Worm (Caenorhabditis elegans): Measurements from ENCODE around the gene K01D12.20.

K01D12.20 gene

ce11 chrV:12433717-12434116 is 33.1 kb upstream of the K01D12.20 start, which contains the start of gene srh-25:
Gene srh-25 (minus strand): TSS chrV:12433817.
- TF ChIP-seq npax-4 (tag; optimal IDR thresholded peaks at IDR 0.05) (no peak), hlh-6 (tag; optimal IDR thresholded peaks at IDR 0.05) (no peak), tbx-7 (tag; optimal IDR thresholded peaks at IDR 0.05) (no peak), dve-1 (tag; optimal IDR thresholded peaks at IDR 0.05) (no peak)

ce11 chrV:12433105-12433504 is 32.5 kb upstream of the K01D12.20 start:
- TF ChIP-seq lin-11 (tag; optimal IDR thresholded peaks at IDR 0.05) (no peak), hlh-8 (tag; optimal IDR thresholded peaks at IDR 0.05) (no peak), hlh-30 (tag; optimal IDR thresholded peaks at IDR 0.05; ENCODE audit: insufficient read depth) (no peak), hlh-15 (tag; optimal IDR thresholded peaks at IDR 0.05) (no peak), pag-3 (tag; optimal IDR thresholded peaks at IDR 0.05; ENCODE audit: borderline replicate concordance) (no peak), sox-2 (GFP tag; IDR thresholded peaks at IDR 0.05) (no peak)

DNA sequence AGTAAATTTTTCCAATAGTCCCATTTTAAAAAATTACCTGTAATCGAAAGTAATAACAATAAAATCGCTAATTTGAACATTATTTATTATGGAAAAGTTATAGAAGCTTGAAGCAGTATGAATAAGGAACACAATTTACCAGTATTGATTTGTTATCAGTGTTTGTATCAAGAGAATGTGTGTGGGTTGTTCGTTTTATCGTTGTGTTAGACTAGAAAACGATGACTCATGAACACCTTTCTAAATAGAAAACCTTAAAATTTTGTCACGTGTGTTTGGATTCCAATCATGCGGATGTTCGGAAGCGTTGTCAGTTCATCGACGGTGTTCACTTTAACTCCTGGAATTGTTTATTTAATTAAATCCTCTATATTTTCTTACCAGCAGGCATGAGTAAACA is 31.5 kb upstream of the K01D12.20 start, which contains the start of gene C54D10.13:
Gene C54D10.13, minus strand, starts transcription at position 179 of the 400 bp plus-strand sequence.
- TF ChIP-seq elt-4 (tag; optimal IDR thresholded peaks at IDR 0.05) = no peak
- TF ChIP-seq madf-2 (tag; optimal IDR thresholded peaks at IDR 0.05) = no peak
- no peak for TF ChIP-seq tbx-7 (tag; optimal IDR thresholded peaks at IDR 0.05)
- no peak for TF ChIP-seq pax-1 (tag; optimal IDR thresholded peaks at IDR 0.05)
- TF ChIP-seq unc-86 (tag; optimal IDR thresholded peaks at IDR 0.05) = no peak
- TF ChIP-seq pros-1 (tag; optimal IDR thresholded peaks at IDR 0.05) = no peak
- TF ChIP-seq nhr-11 (tag; optimal IDR thresholded peaks at IDR 0.05) = no peak
- no peak for TF ChIP-seq pha-2 (tag; optimal IDR thresholded peaks at IDR 0.05)
- no peak for TF ChIP-seq ceh-18 (tag; optimal IDR thresholded peaks at IDR 0.05)
- TF ChIP-seq K02D7.2 (tag; optimal IDR thresholded peaks at IDR 0.05) = no peak
- no peak for TF ChIP-seq ceh-34 (tag; optimal IDR thresholded peaks at IDR 0.05)
- no peak for TF ChIP-seq F13H6.1 (tag; optimal IDR thresholded peaks at IDR 0.05)
- TF ChIP-seq Y22D7AL.16 (tag; optimal IDR thresholded peaks at IDR 0.05) = no peak
- no peak for TF ChIP-seq ceh-14 (tag; optimal IDR thresholded peaks at IDR 0.05)
- TF ChIP-seq sox-4 (tag; optimal IDR thresholded peaks at IDR 0.05) = no peak

DNA sequence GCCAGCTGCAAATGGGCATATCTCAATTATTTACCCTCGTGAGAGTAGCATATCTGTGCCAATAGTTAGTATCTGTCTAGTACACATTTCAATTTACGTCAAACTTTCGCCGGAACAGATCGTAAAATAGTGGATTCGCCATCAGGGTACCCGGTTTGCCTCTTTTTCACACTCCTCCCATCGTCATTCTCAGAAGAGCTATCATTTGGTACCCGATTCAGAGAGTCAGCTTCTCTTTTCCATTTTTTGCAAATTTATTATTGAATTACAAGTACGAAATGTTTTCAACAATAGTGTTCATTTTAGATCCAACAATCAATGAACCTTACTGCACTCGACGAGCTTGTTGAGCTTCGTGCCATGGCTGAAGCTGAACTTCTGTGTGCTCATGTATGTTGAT is 28.4 kb upstream of the K01D12.20 start, which contains the start of gene C54D10.5:
Gene C54D10.5, plus strand, starts transcription at position 301 of the 400 bp plus-strand sequence.
- TF ChIP-seq unc-55 (GFP tag; optimal IDR thresholded peaks at IDR 0.05) (no peak), ceh-24 (tag; optimal IDR thresholded peaks at IDR 0.05) (no peak), ztf-16 (tag; optimal IDR thresholded peaks at IDR 0.05) (no peak), C08G9.2 (tag; optimal IDR thresholded peaks at IDR 0.05) (no peak), hlh-6 (tag; optimal IDR thresholded peaks at IDR 0.05) (no peak), C38D4.7 (GFP tag; optimal IDR thresholded peaks at IDR 0.05) (no peak), lin-11 (tag; optimal IDR thresholded peaks at IDR 0.05) (no peak), ceh-2 (tag; optimal IDR thresholded peaks at IDR 0.05) (no peak), eyg-1 (tag; optimal IDR thresholded peaks at IDR 0.05) (no peak)

ce11 chrV:12427826-12428225 is 27.2 kb upstream of the K01D12.20 start:
- TF ChIP-seq pha-4 (tag; optimal IDR thresholded peaks at IDR 0.05) = no peak
- no peak for TF ChIP-seq unc-42 (tag; optimal IDR thresholded peaks at IDR 0.05)
- TF ChIP-seq Y22D7AL.16 (tag; optimal IDR thresholded peaks at IDR 0.05) = no peak
- TF ChIP-seq sdc-2 (tag; optimal IDR thresholded peaks at IDR 0.05) = no peak
- TF ChIP-seq rnt-1 (tag; optimal IDR thresholded peaks at IDR 0.05) = no peak
- no peak for TF ChIP-seq C38D4.7 (GFP tag; optimal IDR thresholded peaks at IDR 0.05)
- TF ChIP-seq unc-55 (GFP tag; optimal IDR thresholded peaks at IDR 0.05) = no peak
- no peak for TF ChIP-seq ceh-24 (tag; optimal IDR thresholded peaks at IDR 0.05)
- no peak for TF ChIP-seq sox-4 (tag; optimal IDR thresholded peaks at IDR 0.05)
- TF ChIP-seq eyg-1 (tag; optimal IDR thresholded peaks at IDR 0.05) = no peak
- no peak for TF ChIP-seq K09A11.1 (tag; optimal IDR thresholded peaks at IDR 0.05; ENCODE audit: insufficient read depth)
- TF ChIP-seq fkh-6 (tag; optimal IDR thresholded peaks at IDR 0.05) = no peak
- TF ChIP-seq odd-2 (tag; optimal IDR thresholded peaks at IDR 0.05) = no peak
- no peak for TF ChIP-seq npax-4 (tag; optimal IDR thresholded peaks at IDR 0.05)
- no peak for TF ChIP-seq ceh-48 (tag; optimal IDR thresholded peaks at IDR 0.05)
- no peak for TF ChIP-seq pros-1 (tag; optimal IDR thresholded peaks at IDR 0.05)
- no peak for TF ChIP-seq fkh-10 (GFP tag; optimal IDR thresholded peaks at IDR 0.05)
- no peak for TF ChIP-seq tbx-2 (tag; optimal IDR thresholded peaks at IDR 0.05)
- TF ChIP-seq pqm-1 (tag; optimal IDR thresholded peaks at IDR 0.05) = no peak
- TF ChIP-seq gmeb-2 (tag; optimal IDR thresholded peaks at IDR 0.05) = no peak
